Worm (Caenorhabditis elegans): ENCODE data around the gene F09B9.5.

The F09B9.5 gene

DNA sequence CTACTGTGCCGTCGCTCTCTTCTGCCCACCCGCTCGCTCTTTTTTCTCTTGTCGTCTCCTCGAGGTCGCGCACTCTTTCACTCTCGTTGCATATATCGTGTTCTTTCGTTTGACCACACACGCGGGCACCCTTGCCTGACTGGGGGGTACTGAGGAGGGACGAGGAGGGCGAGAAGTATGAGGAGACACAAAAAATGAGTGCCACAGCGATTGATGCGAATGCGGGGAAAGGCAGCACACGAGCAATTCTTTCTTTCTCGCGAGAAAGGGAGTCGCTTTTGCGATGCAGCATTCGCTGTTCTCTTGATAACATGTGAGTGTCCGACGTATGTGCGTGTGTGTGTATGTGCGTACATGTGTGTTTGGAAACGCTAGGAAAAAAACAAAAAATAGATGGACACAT is 33.9 kb downstream of the F09B9.5 start (continued):
- TF ChIP-seq aha-1 (tag) (peak; percentile 97), spr-1 (tag; optimal IDR thresholded peaks at IDR 0.05) (peak; percentile 13), F44E2.7 (GFP tag; IDR thresholded peaks at IDR 0.05) (no peak), hif-1 (tag; optimal IDR thresholded peaks at IDR 0.05) (peak; percentile 21 to 68), lin-38 (GFP tag; IDR thresholded peaks at IDR 0.05) (peak; percentile 40; the same call in 1 of the 2 replicates), ZK337.2 (GFP tag; IDR thresholded peaks at IDR 0.05) (no peak), Y105C5A.15 (GFP tag; IDR thresholded peaks at IDR 0.05) (no peak), lin-15B (tag; optimal IDR thresholded peaks at IDR 0.05) (no peak), nhr-42 (GFP tag; IDR thresholded peaks at IDR 0.05) (peak; percentile 55; the same call in 1 of the 2 replicates), F37D6.2 (tag; optimal IDR thresholded peaks at IDR 0.05) (peak; percentile 70), rbr-2 (tag; optimal IDR thresholded peaks at IDR 0.05) (peak; percentile 92), ces-1 (GFP tag; optimal IDR thresholded peaks at IDR 0.05) (no peak), mdl-1 (tag; optimal IDR thresholded peaks at IDR 0.05) (peak; percentile 93 to 97), ceh-28 (tag; optimal IDR thresholded peaks at IDR 0.05) (no peak), Y5F2A.4 (GFP tag; optimal IDR thresholded peaks at IDR 0.05) (no peak), arid-1 (GFP tag; conservative IDR thresholded peaks at IDR 0.05) (0 out of 2 replicates have a peak, but pooled peaks have one; percentile 6), lsy-2 (tag; optimal IDR thresholded peaks at IDR 0.05) (peak; percentile 14 to 73), php-3 (GFP tag; IDR thresholded peaks at IDR 0.05) (no peak), nhr-6 (tag; optimal IDR thresholded peaks at IDR 0.05) (peak; percentile 31), nhr-10 (tag; optimal IDR thresholded peaks at IDR 0.05) (peak; percentile 29), jun-1 (tag; optimal IDR thresholded peaks at IDR 0.05) (peak; percentile 13)

DNA sequence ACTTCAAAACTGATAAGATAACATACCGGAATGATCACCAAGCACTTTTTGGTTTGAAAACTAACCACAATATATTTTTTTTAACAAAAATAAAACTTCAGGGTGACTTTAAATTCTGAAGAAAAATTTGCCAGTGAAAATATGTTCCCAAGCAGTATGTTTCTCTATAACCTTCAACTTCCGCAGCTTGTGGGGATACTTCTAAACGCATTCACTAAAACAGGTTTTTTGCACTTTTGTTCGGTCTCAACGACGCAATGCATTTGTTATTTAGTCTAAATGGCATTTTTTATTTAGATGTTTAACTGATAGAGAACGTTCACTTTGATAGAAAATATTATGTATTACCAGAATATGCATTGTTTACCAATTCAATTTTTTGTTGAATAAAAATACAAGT is 34.6 kb downstream of the F09B9.5 start:
- TF ChIP-seq spr-3 (GFP tag; optimal IDR thresholded peaks at IDR 0.05) (no peak), vab-7 (GFP tag; IDR thresholded peaks at IDR 0.05) (no peak), dmd-9 (GFP tag; IDR thresholded peaks at IDR 0.05) (no peak), unc-130 (GFP tag; optimal IDR thresholded peaks at IDR 0.05) (no peak), lin-1 (GFP tag; IDR thresholded peaks at IDR 0.05) (no peak), F10B5.3 (tag; optimal IDR thresholded peaks at IDR 0.05) (no peak), attf-4 (tag; optimal IDR thresholded peaks at IDR 0.05) (no peak), T20F7.1 (GFP tag; optimal IDR thresholded peaks at IDR 0.05) (no peak), tag-97 (GFP tag; IDR thresholded peaks at IDR 0.05) (no peak), nhr-77 (tag; optimal IDR thresholded peaks at IDR 0.05) (no peak), daf-16 (GFP tag; optimal IDR thresholded peaks at IDR 0.05) (no peak), daf-16 (tag; optimal IDR thresholded peaks at IDR 0.05) (no peak), unc-39 (tag; optimal IDR thresholded peaks at IDR 0.05) (no peak)

DNA sequence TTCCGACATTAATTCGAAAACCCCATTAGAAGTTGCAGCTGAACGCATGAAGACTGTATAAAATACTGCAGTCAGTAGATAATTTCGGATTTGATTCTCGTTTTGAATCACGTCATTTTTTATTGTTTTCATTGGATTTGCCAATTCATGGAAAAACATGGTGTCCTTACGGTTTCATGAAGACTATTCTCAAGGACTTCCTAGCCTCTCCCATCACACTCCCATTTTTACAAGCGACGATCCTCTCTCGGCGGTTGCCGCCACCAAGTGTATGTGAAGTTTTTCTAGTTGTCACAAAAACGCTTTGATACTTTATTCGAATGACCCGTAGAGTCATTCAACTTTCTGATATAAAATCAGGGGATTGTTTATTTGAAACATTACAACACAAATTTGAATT is 35.2 kb downstream of the F09B9.5 start:
- TF ChIP-seq nhr-28 (tag; optimal IDR thresholded peaks at IDR 0.05) (peak; percentile 31), nhr-25 (tag; optimal IDR thresholded peaks at IDR 0.05; ENCODE audit: borderline replicate concordance, insufficient read depth) (peak; percentile 5), aha-1 (tag) (peak; percentile 91), Y48G9A.11 (GFP tag; IDR thresholded peaks at IDR 0.05) (no peak)

DNA sequence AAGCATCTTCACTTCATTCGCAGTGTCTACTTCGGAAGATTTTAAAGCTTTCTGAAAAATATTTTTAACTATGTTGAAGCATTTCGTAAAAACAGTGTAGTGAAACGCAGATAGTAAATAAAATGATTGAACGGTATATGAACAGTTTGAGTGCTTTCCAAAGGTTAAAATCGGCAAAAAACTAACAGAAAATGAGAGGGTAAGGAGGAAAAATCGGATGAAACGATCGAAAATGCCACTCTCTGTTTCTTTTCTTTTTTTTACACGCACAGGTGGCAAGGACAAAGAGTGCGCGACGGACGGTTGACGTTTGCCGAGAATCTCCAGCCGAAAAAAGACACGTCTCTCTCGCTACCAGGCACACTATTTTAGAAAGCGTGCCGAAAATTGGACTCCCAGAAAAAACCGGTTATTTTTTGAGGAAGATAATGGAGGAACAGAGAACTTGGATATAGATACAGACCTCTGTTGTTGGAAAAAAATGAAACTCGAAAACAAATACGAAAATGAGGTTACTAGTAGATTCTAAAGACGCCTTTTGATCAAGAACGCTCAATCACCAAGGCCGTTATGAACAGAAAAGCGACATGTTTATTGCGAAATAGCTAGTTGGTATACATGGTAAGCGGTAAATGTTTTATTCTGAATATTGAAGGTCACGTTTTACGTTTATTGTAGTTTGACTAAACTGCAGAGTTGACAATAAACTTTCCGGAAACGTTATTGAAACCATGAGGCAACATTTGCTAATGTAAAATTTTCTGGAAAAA is 39.9 kb downstream of the F09B9.5 start, which contains the start of gene myrf-2:
Gene myrf-2 (minus strand): TSS at position 51 of the 770 bp plus-strand sequence.
- TF ChIP-seq ces-1 (GFP tag; optimal IDR thresholded peaks at IDR 0.05) = no peak
- TF ChIP-seq egl-43 (GFP tag; IDR thresholded peaks at IDR 0.05) = no peak
- peak in 1 of 2 experiments; percentile 52 for TF ChIP-seq unc-62 (GFP tag; optimal IDR thresholded peaks at IDR 0.05 in 1 of 2)
- TF ChIP-seq unc-62 (tag; optimal IDR thresholded peaks at IDR 0.05) = no peak
- no peak for TF ChIP-seq ceh-20 (GFP tag; IDR thresholded peaks at IDR 0.05)
- no peak for TF ChIP-seq F10B5.3 (tag; optimal IDR thresholded peaks at IDR 0.05)
- TF ChIP-seq mep-1 (tag; optimal IDR thresholded peaks at IDR 0.05) = peak; percentile 9
- TF ChIP-seq T20F7.1 (GFP tag; optimal IDR thresholded peaks at IDR 0.05) = no peak
- no peak for TF ChIP-seq fos-1 (tag; optimal IDR thresholded peaks at IDR 0.05)
- no peak for TF ChIP-seq jun-1 (tag; optimal IDR thresholded peaks at IDR 0.05)
- no peak for TF ChIP-seq vab-7 (GFP tag; IDR thresholded peaks at IDR 0.05)
- TF ChIP-seq nhr-28 (tag; optimal IDR thresholded peaks at IDR 0.05) = peak; percentile 48
- TF ChIP-seq cey-2 (tag; optimal IDR thresholded peaks at IDR 0.05; ENCODE audit: borderline replicate concordance, insufficient read depth) = no peak
- TF ChIP-seq nhr-25 (tag; optimal IDR thresholded peaks at IDR 0.05; ENCODE audit: borderline replicate concordance, insufficient read depth) = no peak
- TF ChIP-seq nhr-48 (tag; optimal IDR thresholded peaks at IDR 0.05) = peak; percentile 20
- TF ChIP-seq nhr-10 (tag; optimal IDR thresholded peaks at IDR 0.05) = no peak
- TF ChIP-seq sdz-12 (GFP tag; optimal IDR thresholded peaks at IDR 0.05) = no peak

Data from whole organism, L4 larva.